Worm (Caenorhabditis elegans) whole organism, L3 larva: Measurements from ENCODE around the gene C06E4.2.

Experiments used
- ZK546.5 ChIP-seq: sonication (generic microtip); optimal IDR thresholded peaks from 2 replicates; lab custom pipeline; 2017; ENCODE audit warnings: missing biosample characterization, missing genetic modification characterization
- ceh-16 ChIP-seq: sonication (generic microtip); optimal IDR thresholded peaks from 2 replicates; lab custom pipeline; 2017; ENCODE audit warnings: missing biosample characterization, missing genetic modification characterization
- ceh-82 ChIP-seq: fragments of 150-350 bp; optimal IDR thresholded peaks from 2 replicates; lab custom pipeline; 2014; ENCODE audit warnings: missing biosample characterization, missing genetic modification characterization
- egl-27 ChIP-seq: sonication (generic microtip); optimal IDR thresholded peaks from 4 replicates; lab custom pipeline; 2017; ENCODE audit warnings: missing biosample characterization, missing genetic modification reagents, missing genetic modification characterization
- egl-5 ChIP-seq: fragments of 150-350 bp; optimal IDR thresholded peaks from 2 replicates; lab custom pipeline; 2017; ENCODE audit warnings: missing biosample characterization, missing genetic modification reagents, missing genetic modification characterization, inconsistent platforms
- elt-1 ChIP-seq: fragments of 150-350 bp; optimal IDR thresholded peaks from 2 replicates; lab custom pipeline; 2014; ENCODE audit warnings: missing biosample characterization, missing genetic modification characterization
- elt-2 ChIP-seq: sonication (generic microtip); optimal IDR thresholded peaks from 2 replicates; lab custom pipeline; 2016; ENCODE audit warnings: missing genetic modification reagents, mild to moderate bottlenecking, missing genetic modification characterization, missing compliant biosample characterization
- eor-1 ChIP-seq, 2 experiments: fragments of 150-350 bp; optimal IDR thresholded peaks; 2 replicates each; lab custom pipeline; 2014 to 2018; ENCODE audit warnings: missing biosample characterization in 2 of 2, missing genetic modification characterization in 2 of 2
- fkh-2 ChIP-seq: fragments of 150-350 bp; optimal IDR thresholded peaks from 2 replicates; lab custom pipeline; 2014; ENCODE audit warnings: missing biosample characterization, missing genetic modification reagents, missing genetic modification characterization
- jun-1 ChIP-seq: fragments of 150-350 bp; optimal IDR thresholded peaks from 2 replicates; lab custom pipeline; 2014; ENCODE audit warnings: missing biosample characterization, missing genetic modification reagents, missing genetic modification characterization
- lin-39 ChIP-seq: fragments of 150-350 bp; optimal IDR thresholded peaks from 2 replicates; lab custom pipeline; 2018; ENCODE audit warnings: missing biosample characterization, missing genetic modification reagents, missing genetic modification characterization
- mdl-1 ChIP-seq: fragments of 150-350 bp; optimal IDR thresholded peaks from 2 replicates; lab custom pipeline; 2014; ENCODE audit warnings: missing biosample characterization, missing genetic modification characterization
- mml-1 ChIP-seq: fragments of 150-350 bp; sonication (generic microtip); optimal IDR thresholded peaks from 3 replicates; lab custom pipeline; 2014; ENCODE audit warnings: missing biosample characterization, missing genetic modification characterization
- nhr-11 ChIP-seq: fragments of 150-350 bp; optimal IDR thresholded peaks from 2 replicates; lab custom pipeline; 2014; ENCODE audit warnings: missing biosample characterization, missing genetic modification characterization
- nhr-23 ChIP-seq: fragments of 150-350 bp; optimal IDR thresholded peaks from 2 replicates; lab custom pipeline; 2014; ENCODE audit warnings: missing biosample characterization, missing genetic modification reagents, missing genetic modification characterization
- nhr-237 ChIP-seq: fragments of 150-350 bp; optimal IDR thresholded peaks from 2 replicates; lab custom pipeline; 2014; ENCODE audit warnings: missing biosample characterization, missing genetic modification characterization
- nhr-25 ChIP-seq: sonication (generic microtip); optimal IDR thresholded peaks from 2 replicates; lab custom pipeline; 2017; ENCODE audit warnings: missing biosample characterization, missing genetic modification characterization
- nhr-28 ChIP-seq: fragments of 150-350 bp; optimal IDR thresholded peaks from 2 replicates; lab custom pipeline; 2014; ENCODE audit warnings: missing biosample characterization, missing genetic modification characterization
- nhr-76 ChIP-seq: fragments of 150-350 bp; sonication (generic microtip); optimal IDR thresholded peaks from 5 replicates; lab custom pipeline; 2014; ENCODE audit warnings: missing biosample characterization, missing genetic modification characterization
- nhr-77 ChIP-seq: fragments of 150-350 bp; optimal IDR thresholded peaks from 2 replicates; lab custom pipeline; 2014; ENCODE audit warnings: missing biosample characterization, missing genetic modification characterization
- pha-4 ChIP-seq: fragments of 150-350 bp; optimal IDR thresholded peaks from 2 replicates; lab custom pipeline; 2014; ENCODE audit warnings: missing biosample characterization, missing genetic modification reagents, missing genetic modification characterization
- pqm-1 ChIP-seq: fragments of 150-350 bp; optimal IDR thresholded peaks from 2 replicates; lab custom pipeline; 2017; ENCODE audit warnings: missing biosample characterization, missing genetic modification characterization, inconsistent platforms
- sea-2 ChIP-seq: fragments of 150-350 bp; sonication (generic microtip); optimal IDR thresholded peaks from 4 replicates; lab custom pipeline; 2014; ENCODE audit warnings: missing biosample characterization, missing genetic modification reagents, missing genetic modification characterization
- skn-1 ChIP-seq: fragments of 150-350 bp; optimal IDR thresholded peaks from 2 replicates; lab custom pipeline; 2014; ENCODE audit warnings: missing biosample characterization, missing genetic modification characterization
- tbx-2 ChIP-seq: sonication (generic microtip); optimal IDR thresholded peaks from 2 replicates; lab custom pipeline; 2016; ENCODE audit warnings: mild to moderate bottlenecking, missing genetic modification characterization, missing compliant biosample characterization
- unc-62 ChIP-seq: fragments of 150-350 bp; sonication (generic microtip); optimal IDR thresholded peaks from 4 replicates; lab custom pipeline; 2014; ENCODE audit warnings: missing biosample characterization, missing genetic modification reagents, missing genetic modification characterization
- zag-1 ChIP-seq: fragments of 150-350 bp; optimal IDR thresholded peaks from 2 replicates; lab custom pipeline; 2014; ENCODE audit warnings: missing biosample characterization, missing genetic modification characterization

Gene C06E4.2

ce11 chrIV:7325698-7326097 lies 48.9 kb downstream of the C06E4.2 start:
- no peak for TF ChIP-seq jun-1 (tag; lab: Kevin White, UChicago)
- TF ChIP-seq egl-5 = no peak
- TF ChIP-seq elt-2 (tag; lab: Kevin White, UChicago) = peak; percentile 74
- no peak for TF ChIP-seq pha-4 (tag; lab: Kevin White, UChicago)
- TF ChIP-seq fkh-2 (tag; lab: Kevin White, UChicago) = no peak
- no peak for TF ChIP-seq nhr-28 (tag; lab: Kevin White, UChicago)
- no peak for TF ChIP-seq unc-62 (GFP tag; lab: Kevin White, UChicago)
- TF ChIP-seq nhr-25 (tag; lab: Kevin White, UChicago) = no peak
- TF ChIP-seq pqm-1 (tag; lab: Kevin White, UChicago) = peak; percentile 88
- TF ChIP-seq ceh-82 (tag; lab: Kevin White, UChicago) = no peak
- no peak for TF ChIP-seq sea-2
- TF ChIP-seq lin-39 = no peak
- TF ChIP-seq ZK546.5 = no peak
- TF ChIP-seq nhr-11 (tag; lab: Kevin White, UChicago) = no peak
- no peak for TF ChIP-seq nhr-76 (tag; lab: Kevin White, UChicago)
- no peak for TF ChIP-seq tbx-2 (tag; lab: Kevin White, UChicago)
- TF ChIP-seq, all 47 proteins: peak for 2

ce11 chrIV:7326613-7327149 lies 49.9 kb downstream of the C06E4.2 start, which contains the start of gene ifo-1:
Gene ifo-1, minus strand, starts transcription at chrIV:7326663.
- peak; percentile 39 for TF ChIP-seq jun-1 (tag; lab: Kevin White, UChicago)
- TF ChIP-seq elt-2 (tag; lab: Kevin White, UChicago) = peak; percentile 95
- TF ChIP-seq pqm-1 (tag; lab: Kevin White, UChicago) = peak; percentile 92
- no peak for TF ChIP-seq nhr-237 (tag; lab: Kevin White, UChicago)
- TF ChIP-seq nhr-77 = no peak

- TF ChIP-seq ceh-16 (tag; lab: Kevin White, UChicago) (no peak), skn-1 (tag; lab: Kevin White, UChicago) (no peak), mml-1 (tag; lab: Kevin White, UChicago) (no peak), elt-2 (tag; lab: Kevin White, UChicago) (peak; percentile 49), nhr-11 (tag; lab: Kevin White, UChicago) (no peak), pqm-1 (tag; lab: Kevin White, UChicago) (peak; percentile 41), sea-2 (no peak)
These were observed 52.2 kb downstream of the C06E4.2 start, which contains the start of gene sqst-2 for ce11 chrIV:7328918-7329317. Gene sqst-2, minus strand, starts transcription at chrIV:7328975.

ce11 chrIV:7332695-7333094 lies 55.9 kb downstream of the C06E4.2 start, which contains the start of gene ocr-4:
Gene ocr-4, minus strand, starts transcription at chrIV:7332795.
- no peak for TF ChIP-seq nhr-25 (tag; lab: Kevin White, UChicago)
- TF ChIP-seq ceh-16 (tag; lab: Kevin White, UChicago) = no peak
- no peak for TF ChIP-seq elt-2 (tag; lab: Kevin White, UChicago)
- no peak for TF ChIP-seq pqm-1 (tag; lab: Kevin White, UChicago)
- no peak for TF ChIP-seq skn-1 (tag; lab: Kevin White, UChicago)
- no peak for TF ChIP-seq eor-1 (tag; optimal IDR thresholded peaks at IDR 0.05; lab: Kevin White, UChicago)
- no peak for TF ChIP-seq nhr-28 (tag; lab: Kevin White, UChicago)
- no peak for TF ChIP-seq egl-27
- no peak for TF ChIP-seq zag-1 (tag; lab: Kevin White, UChicago)
- no peak for TF ChIP-seq mdl-1 (tag; lab: Kevin White, UChicago)
- TF ChIP-seq mml-1 (tag; lab: Kevin White, UChicago) = no peak
- no peak for TF ChIP-seq jun-1 (tag; lab: Kevin White, UChicago)
- TF ChIP-seq nhr-23 = no peak
- no peak for TF ChIP-seq elt-1 (tag; lab: Kevin White, UChicago)
